Fruit fly (Drosophila melanogaster) ovary, adult (tissue): ENCODE measurements around the gene Sbat.

ENCODE experiments used
- CG17801 ChIP-seq: fragments of 200-800 bp; optimal IDR thresholded peaks from 2 replicates; lab custom pipeline; 2019; ENCODE audit warnings: missing biosample characterization, mild to moderate bottlenecking, missing genetic modification characterization, moderate library complexity; ENCODE audit not compliant: partially characterized antibody

Gene Sbat

DNA sequence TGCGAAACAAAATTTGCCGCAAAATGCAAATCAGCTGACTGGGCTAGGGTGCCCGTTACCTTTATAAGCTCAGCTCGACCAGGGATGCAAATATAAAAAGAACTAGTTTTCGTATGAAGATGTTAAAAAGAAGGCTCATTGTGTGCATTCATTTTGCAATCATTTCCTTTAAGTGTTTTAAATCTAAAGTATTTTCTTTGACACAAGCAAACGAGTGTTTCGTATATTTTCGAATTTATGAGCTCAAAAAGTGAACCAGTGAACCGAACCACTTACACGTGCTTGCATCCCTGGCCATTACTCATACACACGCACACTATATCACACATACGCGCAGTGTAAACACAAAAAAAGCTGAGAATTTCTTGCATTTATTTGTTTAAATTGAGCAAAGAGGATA, at the start of gene Sbat, which contains the start of gene Prx6a:
Gene Sbat (plus strand): TSS at position 157 of the 400 bp plus-strand sequence.
Gene Prx6a (minus strand): TSS at position 45 of the 400 bp plus-strand sequence.
- TF ChIP-seq CG17801 (GFP tag; lab: Kevin White, UChicago): peak; percentile 77

DNA sequence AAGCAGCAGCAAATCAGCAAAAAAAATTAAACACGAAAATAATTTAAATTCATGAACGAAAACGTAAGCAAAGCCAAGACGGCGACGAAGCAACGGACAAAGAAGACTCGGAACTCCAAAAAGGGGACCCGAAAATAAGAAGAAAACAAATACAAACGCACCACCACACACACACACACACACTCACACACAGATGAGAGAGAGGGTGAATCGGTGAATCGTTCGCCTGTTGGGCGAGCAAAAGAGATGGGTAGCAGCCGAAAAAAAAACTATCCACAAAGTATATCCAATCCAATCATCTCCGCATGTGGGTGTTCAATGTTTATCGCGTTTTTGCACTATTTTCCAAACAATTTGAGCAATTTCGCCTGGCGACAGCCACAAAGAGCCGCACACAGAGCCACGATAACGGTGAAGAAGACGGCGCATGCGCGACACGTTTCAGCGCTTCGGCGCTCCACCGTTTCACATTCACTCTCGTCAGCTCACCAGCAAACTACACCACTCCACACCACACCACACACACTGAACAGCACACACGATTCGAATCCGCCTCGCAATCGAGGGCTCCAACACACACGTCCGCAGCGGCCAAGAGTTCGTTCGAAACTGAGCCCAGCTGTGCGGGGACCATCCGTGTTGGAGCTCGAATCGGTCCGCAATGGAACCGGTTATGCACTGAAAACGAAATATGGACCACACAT, 48.4 kb upstream of the Sbat start, which contains the start of gene Duox:
Gene Duox (minus strand): TSS at position 612 of the 704 bp plus-strand sequence.
- TF ChIP-seq CG17801 (GFP tag; lab: Kevin White, UChicago): no peak

DNA sequence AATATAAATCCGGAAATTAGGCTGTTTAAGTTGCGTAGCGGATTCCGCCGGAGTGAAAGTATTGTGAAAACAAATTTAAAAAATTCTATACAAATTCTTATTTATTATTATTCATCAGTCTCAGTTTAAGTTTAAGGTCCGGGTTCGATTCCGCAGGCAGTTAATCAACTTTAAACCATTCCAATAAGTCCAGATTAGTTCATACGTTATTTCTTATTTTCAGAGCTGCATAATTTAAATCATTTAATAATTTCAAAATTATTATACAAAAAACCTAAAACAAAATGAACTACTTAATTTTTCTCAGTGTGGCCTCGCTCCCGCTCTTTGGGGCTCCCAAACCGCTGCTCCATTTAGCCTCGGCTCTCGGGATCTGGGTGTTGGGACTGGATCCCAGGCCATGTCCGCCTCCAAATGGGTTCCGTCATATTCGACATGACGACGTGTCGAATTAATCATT, 47.8 kb upstream of the Sbat start:
- TF ChIP-seq CG17801 (GFP tag; lab: Kevin White, UChicago): peak; percentile 49

DNA sequence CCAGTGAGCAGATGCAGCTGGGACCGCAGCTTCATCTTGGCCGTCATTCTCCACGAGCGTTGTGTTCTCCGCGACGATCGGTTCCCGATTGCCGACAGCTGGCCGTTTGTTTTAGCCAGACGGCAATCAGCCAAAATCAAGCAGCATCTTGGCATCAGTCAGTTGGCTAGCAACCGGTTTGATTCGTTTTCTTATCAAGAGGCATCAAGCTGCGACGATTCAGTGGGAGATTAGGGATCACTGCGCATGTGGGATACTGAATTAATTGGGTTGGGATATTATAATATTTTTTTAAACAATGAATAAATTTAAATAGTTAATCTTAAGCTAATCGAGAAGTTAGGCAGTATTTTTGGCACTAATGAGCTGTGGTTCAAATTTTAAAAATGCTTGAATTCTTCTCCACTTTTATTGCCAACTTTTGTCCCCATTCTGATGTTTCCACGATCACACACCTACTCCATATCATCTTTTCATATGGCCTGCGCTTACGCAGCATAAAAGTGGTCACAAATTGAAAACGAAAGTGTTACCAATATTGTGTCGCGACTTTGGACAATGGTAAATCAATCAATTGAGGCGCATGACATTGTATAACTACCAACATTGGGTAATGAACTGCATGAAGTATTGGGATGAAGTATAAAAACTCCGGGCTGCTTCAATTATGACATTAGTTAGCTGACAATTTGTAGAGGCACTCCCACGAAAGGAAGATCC, 40.2 kb upstream of the Sbat start, which contains the start of the genes CG3119 and Cpr23B:
Gene CG3119 (minus strand): TSS at position 92 of the 720 bp plus-strand sequence.
Gene Cpr23B (plus strand): TSS at position 670 of the 720 bp plus-strand sequence.
- TF ChIP-seq CG17801 (GFP tag; lab: Kevin White, UChicago): no peak

DNA sequence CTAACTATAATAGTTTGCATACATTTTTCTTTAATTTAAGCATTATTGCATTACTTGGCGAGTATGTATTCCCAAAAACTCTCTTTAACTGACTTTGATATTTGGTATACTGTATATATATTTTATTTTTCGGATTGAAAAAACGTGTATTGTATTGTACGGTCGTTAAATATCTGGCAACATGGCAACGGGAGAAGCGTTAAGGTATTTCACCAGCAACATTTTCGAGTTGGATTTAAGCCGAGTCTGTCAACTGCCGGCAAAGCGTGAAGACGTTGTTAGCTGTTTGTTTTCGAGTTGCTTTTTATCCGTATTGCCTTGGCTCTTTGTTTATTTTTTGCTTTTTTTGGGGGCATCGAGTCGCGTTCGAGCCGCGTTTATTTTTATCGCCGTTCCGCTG, 38.3 kb upstream of the Sbat start, which contains the start of gene CG2975:
Gene CG2975 (plus strand): TSS at position 275 of the 400 bp plus-strand sequence.
- TF ChIP-seq CG17801 (GFP tag; lab: Kevin White, UChicago): no peak

DNA sequence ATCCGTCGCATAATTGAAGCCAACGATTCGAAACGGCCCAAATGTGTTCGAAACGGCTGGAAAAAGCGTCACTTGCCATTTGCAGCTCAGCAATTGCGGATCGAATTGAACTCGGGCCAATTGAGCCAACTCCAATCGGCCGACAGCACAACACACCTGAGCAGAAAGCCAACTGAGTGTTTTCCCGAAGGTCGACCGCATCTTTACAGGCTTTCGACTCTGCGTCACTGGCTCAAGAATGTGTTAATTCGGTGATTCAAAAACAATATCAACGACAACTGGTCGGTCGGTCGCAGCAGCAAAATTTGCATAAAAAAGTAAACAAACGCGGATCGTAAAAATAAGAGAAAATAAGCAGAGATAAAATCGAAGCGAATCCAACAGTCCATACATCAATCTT, 37.8 kb upstream of the Sbat start:
- no peak for TF ChIP-seq CG17801 (GFP tag; lab: Kevin White, UChicago)

DNA sequence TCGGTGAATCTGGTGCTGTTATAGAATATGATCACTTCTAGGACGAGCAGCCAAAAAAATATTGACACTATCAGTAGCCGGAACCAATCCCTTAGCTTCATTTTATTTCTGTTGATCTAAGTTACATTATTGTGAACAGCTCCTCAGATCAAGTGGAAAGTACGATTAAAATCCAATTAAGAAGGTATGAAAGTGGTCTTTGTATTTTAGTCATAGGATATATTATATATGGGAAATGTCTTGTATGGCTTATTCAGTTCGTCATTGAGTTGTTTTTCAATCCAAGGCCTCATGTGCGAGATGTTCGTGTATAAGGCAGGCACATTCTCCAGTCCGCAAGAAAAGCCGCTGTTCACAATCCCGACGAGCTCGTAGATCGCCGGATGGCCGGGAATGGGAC, 33.7 kb upstream of the Sbat start, which contains the start of gene CG18558:
Gene CG18558 (minus strand): TSS at position 101 of the 400 bp plus-strand sequence.
- TF ChIP-seq CG17801 (GFP tag; lab: Kevin White, UChicago): no peak

DNA sequence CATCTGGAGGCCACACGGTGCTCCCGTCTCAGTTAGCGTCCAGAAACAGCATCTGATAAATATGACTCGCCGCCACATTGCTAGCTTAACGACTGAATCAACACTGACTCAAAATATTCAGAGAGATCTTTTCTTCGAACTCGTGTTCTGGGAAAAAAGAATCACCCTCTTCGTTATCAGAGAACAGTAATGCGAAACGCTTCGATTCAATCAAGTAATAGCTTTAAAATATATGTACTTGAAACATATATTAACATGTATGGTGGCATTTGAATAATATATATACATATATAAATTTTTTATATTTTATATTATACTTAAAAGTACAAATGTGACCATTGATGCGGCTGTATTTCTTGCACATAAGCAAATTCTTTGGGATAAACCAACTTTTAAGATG, 32.5 kb upstream of the Sbat start, which contains the start of gene CG18557:
Gene CG18557 (minus strand): TSS at position 101 of the 400 bp plus-strand sequence.
- TF ChIP-seq CG17801 (GFP tag; lab: Kevin White, UChicago): no peak

DNA sequence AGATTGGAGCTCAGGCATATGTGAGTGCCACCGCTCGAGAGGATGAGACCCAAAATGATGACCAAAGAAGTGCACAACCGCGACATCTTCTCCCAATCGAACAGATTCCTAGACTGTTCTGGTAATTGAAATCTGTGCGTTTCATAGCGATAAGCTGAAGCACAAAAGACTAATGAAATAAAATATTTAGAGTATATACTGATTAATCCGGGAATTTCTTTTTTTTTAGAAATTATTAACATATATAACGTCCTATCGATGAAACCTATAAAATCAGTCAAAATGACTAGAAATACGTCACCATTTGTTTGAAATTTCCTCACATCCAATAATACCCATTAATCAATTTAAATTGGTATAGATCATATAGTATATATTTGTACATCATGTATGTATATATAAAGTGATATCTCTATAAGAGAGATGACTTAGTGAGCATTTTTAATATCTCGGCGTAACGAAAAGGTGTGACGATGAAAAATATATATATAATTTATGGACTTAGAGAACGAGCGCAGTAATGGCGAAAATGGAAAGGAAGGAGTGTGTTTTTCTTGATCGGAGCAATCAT, 30.9 kb upstream of the Sbat start, which contains the start of the genes CG3117 and CG2983:
Gene CG3117 (minus strand): TSS at position 101 of the 571 bp plus-strand sequence.
Gene CG2983 (plus strand): TSS at position 521 of the 571 bp plus-strand sequence.
- TF ChIP-seq CG17801 (GFP tag; lab: Kevin White, UChicago): no peak

DNA sequence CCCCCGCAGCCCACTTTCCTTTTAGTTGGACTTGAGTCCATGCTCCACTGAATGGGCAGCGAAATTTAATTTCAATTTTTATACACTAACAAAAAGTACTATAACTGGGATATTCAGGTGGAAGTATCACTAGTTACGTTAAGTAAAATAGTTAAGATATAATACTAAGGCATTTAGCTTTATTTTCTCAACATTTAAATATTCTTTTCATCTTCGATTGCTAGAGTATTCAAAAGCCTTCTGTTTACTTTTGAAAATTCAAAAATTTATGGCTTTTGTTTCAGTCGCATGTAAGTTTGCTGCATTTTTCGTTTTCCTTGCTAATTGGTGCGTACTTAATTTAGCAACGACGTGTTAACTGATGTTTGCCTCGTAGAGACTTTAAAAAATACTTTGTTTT, 26.6 kb upstream of the Sbat start:
- no peak for TF ChIP-seq CG17801 (GFP tag; lab: Kevin White, UChicago)

DNA sequence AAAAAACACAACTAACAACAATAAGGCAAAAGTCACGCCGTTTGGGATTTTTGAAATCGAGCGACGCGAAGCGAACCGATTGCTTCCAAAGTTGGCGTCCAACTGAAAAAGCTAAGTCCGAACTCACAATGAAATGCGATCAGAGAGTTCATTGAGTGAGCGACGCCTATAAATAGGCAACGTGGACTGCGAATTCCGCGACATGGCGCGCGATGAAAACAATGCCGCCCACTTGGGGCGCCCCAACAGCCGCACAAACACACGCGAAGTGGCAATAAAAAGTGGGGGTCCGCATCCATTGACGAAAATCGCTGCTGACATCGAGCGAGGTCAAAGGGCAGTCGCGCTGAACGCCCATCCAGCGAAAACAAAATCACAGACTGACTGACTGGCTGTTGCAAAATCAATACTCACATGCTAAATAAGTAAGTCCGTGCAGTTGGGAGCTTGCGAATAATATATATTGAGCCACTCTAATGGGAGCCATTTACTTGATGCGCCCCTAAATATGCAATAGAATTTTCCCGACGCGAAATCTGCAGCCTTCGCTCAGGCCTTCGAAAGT, 22.9 kb upstream of the Sbat start:
- no peak for TF ChIP-seq CG17801 (GFP tag; lab: Kevin White, UChicago)

DNA sequence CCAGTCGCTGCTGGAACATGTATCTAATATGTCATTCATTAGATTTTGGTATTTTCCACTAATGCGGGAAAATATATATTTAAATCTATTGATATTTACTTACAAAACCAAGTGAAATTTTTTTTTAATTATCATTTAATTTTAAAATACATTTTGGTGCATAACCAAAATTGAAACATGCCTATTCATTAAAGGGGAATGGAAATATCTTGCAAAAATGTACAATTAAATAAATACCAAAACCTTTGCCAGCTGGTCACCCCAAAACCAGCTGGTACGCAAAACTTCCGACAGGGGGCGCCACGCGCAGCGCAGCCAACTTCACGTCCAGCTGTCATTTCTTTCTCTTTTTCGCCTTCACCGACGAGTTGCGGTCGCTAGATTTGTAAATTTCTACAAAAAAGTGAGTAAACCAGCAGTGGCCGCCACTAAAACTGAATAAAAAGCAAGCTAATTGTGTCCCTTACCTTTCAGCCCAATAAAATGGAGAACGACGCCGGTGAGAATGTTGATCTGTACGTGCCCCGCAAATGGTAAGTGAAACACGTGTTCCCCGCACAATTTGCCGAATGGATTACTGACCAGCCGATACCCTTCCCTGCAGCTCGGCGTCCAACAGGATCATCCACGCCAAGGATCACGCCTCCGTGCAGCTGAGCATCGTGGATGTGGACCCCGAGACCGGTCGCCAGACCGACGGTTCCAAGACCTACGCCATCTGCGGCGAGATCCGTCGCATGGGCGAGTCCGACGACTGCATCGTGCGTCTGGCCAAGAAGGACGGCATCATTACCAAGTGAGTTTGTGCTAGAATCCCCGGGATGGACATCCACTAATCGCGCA, 22.1 kb upstream of the Sbat start, which contains the start of the genes CG3104 and RpS21:
Gene CG3104 (minus strand): TSS at position 6 of the 843 bp plus-strand sequence.
Gene RpS21 (plus strand): TSS at position 298 of the 843 bp plus-strand sequence.
- TF ChIP-seq CG17801 (GFP tag; lab: Kevin White, UChicago): peak; percentile 74

DNA sequence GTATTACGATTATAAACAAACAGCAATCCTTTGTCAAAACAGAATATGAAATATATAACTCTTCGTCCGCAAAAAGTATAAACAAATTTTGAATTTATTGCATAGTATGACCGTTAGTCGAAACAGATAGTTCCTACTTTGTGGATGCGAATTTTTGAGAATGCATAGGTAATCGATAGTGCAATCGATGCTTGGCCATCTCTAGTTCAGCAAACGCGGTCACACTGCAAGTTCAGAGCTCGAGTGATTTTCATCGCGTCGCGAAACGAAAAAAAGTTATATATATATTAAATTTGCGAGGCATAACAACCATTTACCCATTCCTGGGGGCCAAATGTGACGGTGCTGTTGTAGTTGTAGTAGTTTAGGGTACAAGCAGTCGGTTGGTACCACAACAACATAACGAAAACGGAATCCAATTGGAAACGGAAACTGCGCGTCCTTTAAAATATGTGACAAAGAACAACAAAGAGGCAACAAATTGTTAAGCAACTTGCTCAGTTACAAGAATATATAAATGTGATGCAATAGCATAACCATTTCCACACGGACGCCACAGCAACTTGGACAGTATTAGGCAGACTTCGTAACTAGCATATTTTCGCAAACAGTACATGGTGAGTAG, 21.1 kb upstream of the Sbat start, which contains the start of gene CG2991:
Gene CG2991 (plus strand): TSS at position 205 of the 625 bp plus-strand sequence.
- TF ChIP-seq CG17801 (GFP tag; lab: Kevin White, UChicago): peak; percentile 56
